Fruit fly (Drosophila melanogaster) Kc167 (cell line): ENCODE results near the gene SMC1.

ENCODE experiments used
- Myc ChIP-seq: fragments of >200 bp; optimal IDR thresholded peaks from 2 replicates; lab custom pipeline; 2017; ENCODE audit warnings: missing external identifiers
- Sin3A ChIP-seq: fragments of >200 bp; optimal IDR thresholded peaks from 2 replicates; lab custom pipeline; 2018; ENCODE audit warnings: missing external identifiers
- h ChIP-seq: fragments of >200 bp; optimal IDR thresholded peaks from 3 replicates; lab custom pipeline; 2018; ENCODE audit warnings: missing external identifiers
- insv ChIP-seq: fragments of >200 bp; optimal IDR thresholded peaks from 3 replicates; lab custom pipeline; 2018; ENCODE audit warnings: missing external identifiers
- psq ChIP-seq: fragments of >200 bp; optimal IDR thresholded peaks from 2 replicates; lab custom pipeline; 2017; ENCODE audit warnings: missing external identifiers
- ttk ChIP-seq: sonication (Bioruptor generic); optimal IDR thresholded peaks from 2 replicates; lab custom pipeline; 2017; ENCODE audit warnings: missing external identifiers

- no peak for TF ChIP-seq psq (lab: Kevin White, UChicago)
- TF ChIP-seq h (lab: Kevin White, UChicago) = no peak
- no peak for TF ChIP-seq ttk (lab: Kevin White, UChicago)
- no peak for TF ChIP-seq Sin3A (lab: Kevin White, UChicago)
- no peak for TF ChIP-seq Myc (lab: Kevin White, UChicago)
- TF ChIP-seq insv (lab: Kevin White, UChicago) = no peak
Observed at dm6 chr3R:24015449-24015848, 42.6 kb upstream of the SMC1 start.
